Worm (Caenorhabditis elegans) whole organism, L2 larva: ENCODE measurements around the gene F40G12.9.

Source experiments
- C34F6.9 ChIP-seq: fragments of 150-350 bp; optimal IDR thresholded peaks from 2 replicates; lab custom pipeline; 2014; ENCODE audit warnings: missing biosample characterization, missing genetic modification characterization
- F13H6.1 ChIP-seq: sonication (generic microtip); optimal IDR thresholded peaks from 2 replicates; lab custom pipeline; 2016; ENCODE audit warnings: missing genetic modification characterization, missing compliant biosample characterization
- Y55F3AM.14 ChIP-seq: fragments of 200-800 bp; sonication (Bioruptor generic); optimal IDR thresholded peaks from 2 replicates; lab custom pipeline; 2018; ENCODE audit warnings: mild to moderate bottlenecking, missing genetic modification characterization, missing compliant biosample characterization
- ZK546.5 ChIP-seq: sonication (generic microtip); optimal IDR thresholded peaks from 2 replicates; lab custom pipeline; 2017; ENCODE audit warnings: missing biosample characterization, missing genetic modification characterization
- alr-1 ChIP-seq: fragments of 150-350 bp; optimal IDR thresholded peaks from 2 replicates; lab custom pipeline; 2014; ENCODE audit warnings: missing biosample characterization, missing genetic modification characterization
- aly-2 ChIP-seq: fragments of 150-350 bp; optimal IDR thresholded peaks from 2 replicates; lab custom pipeline; 2014; ENCODE audit warnings: missing biosample characterization, missing genetic modification characterization
- blmp-1 ChIP-seq: sonication (generic microtip); optimal IDR thresholded peaks from 2 replicates; lab custom pipeline; 2017; ENCODE audit warnings: missing genetic modification characterization, mild to moderate bottlenecking, missing compliant biosample characterization, antibody characterized with exemption, moderate library complexity; ENCODE audit not compliant: insufficient read depth
- ceh-16 ChIP-seq: fragments of 150-350 bp; optimal IDR thresholded peaks from 2 replicates; lab custom pipeline; 2014; ENCODE audit warnings: missing biosample characterization, missing genetic modification characterization
- ceh-82 ChIP-seq: fragments of 150-350 bp; optimal IDR thresholded peaks from 2 replicates; lab custom pipeline; 2014; ENCODE audit warnings: missing biosample characterization, missing genetic modification characterization
- crh-2 ChIP-seq: sonication (generic microtip); optimal IDR thresholded peaks from 2 replicates; lab custom pipeline; 2017; ENCODE audit warnings: missing biosample characterization, missing genetic modification characterization
- dmd-4 ChIP-seq: sonication (generic microtip); optimal IDR thresholded peaks from 2 replicates; lab custom pipeline; 2017; ENCODE audit warnings: missing biosample characterization, missing genetic modification characterization
- elt-1 ChIP-seq: fragments of 150-350 bp; optimal IDR thresholded peaks from 2 replicates; lab custom pipeline; 2014; ENCODE audit warnings: missing biosample characterization, missing genetic modification characterization
- elt-3 ChIP-seq: sonication (generic microtip); optimal IDR thresholded peaks from 2 replicates; lab custom pipeline; 2017; ENCODE audit warnings: missing biosample characterization, missing genetic modification characterization
- fos-1 ChIP-seq: fragments of 150-350 bp; optimal IDR thresholded peaks from 2 replicates; lab custom pipeline; 2014; ENCODE audit warnings: missing biosample characterization, missing genetic modification characterization
- lin-39 ChIP-seq: fragments of 150-350 bp; optimal IDR thresholded peaks from 2 replicates; lab custom pipeline; 2014; ENCODE audit warnings: missing biosample characterization, missing genetic modification reagents, missing genetic modification characterization
- lsy-2 ChIP-seq, 2 experiments: fragments of 150-350 bp in 1 of 2; sonication (generic microtip) in 1 of 2; optimal IDR thresholded peaks; 2 replicates each; lab custom pipeline; 2014 to 2017; ENCODE audit warnings: missing biosample characterization in 2 of 2, missing genetic modification characterization in 2 of 2
- mab-5 ChIP-seq: fragments of 150-350 bp; optimal IDR thresholded peaks from 2 replicates; lab custom pipeline; 2014; ENCODE audit warnings: missing biosample characterization, missing genetic modification characterization
- mdl-1 ChIP-seq, 2 experiments: fragments of 150-350 bp in 1 of 2; sonication (generic microtip) in 1 of 2; optimal IDR thresholded peaks; 2 replicates each; lab custom pipeline; 2017; ENCODE audit warnings: missing biosample characterization in 2 of 2, missing genetic modification characterization in 2 of 2
- nhr-10 ChIP-seq: sonication (generic microtip); optimal IDR thresholded peaks from 2 replicates; lab custom pipeline; 2017; ENCODE audit warnings: missing biosample characterization, missing genetic modification characterization
- nhr-11 ChIP-seq: fragments of 150-350 bp; optimal IDR thresholded peaks from 2 replicates; lab custom pipeline; 2014; ENCODE audit warnings: missing biosample characterization, missing genetic modification characterization
- nhr-21 ChIP-seq: fragments of 150-350 bp; optimal IDR thresholded peaks from 2 replicates; lab custom pipeline; 2014; ENCODE audit warnings: missing biosample characterization, missing genetic modification characterization
- nhr-237 ChIP-seq: fragments of 150-350 bp; optimal IDR thresholded peaks from 2 replicates; lab custom pipeline; 2014; ENCODE audit warnings: missing biosample characterization, missing genetic modification characterization
- nhr-25 ChIP-seq: fragments of 150-350 bp; sonication (generic microtip); optimal IDR thresholded peaks from 3 replicates; lab custom pipeline; 2014; ENCODE audit warnings: missing biosample characterization, missing genetic modification characterization
- nhr-77 ChIP-seq: fragments of 150-350 bp; optimal IDR thresholded peaks from 2 replicates; lab custom pipeline; 2014; ENCODE audit warnings: missing biosample characterization, missing genetic modification characterization
- sem-4 ChIP-seq: fragments of 150-350 bp; optimal IDR thresholded peaks from 2 replicates; lab custom pipeline; 2014; ENCODE audit warnings: missing biosample characterization, missing genetic modification reagents, missing genetic modification characterization
- skn-1 ChIP-seq: sonication (generic microtip); optimal IDR thresholded peaks from 2 replicates; lab custom pipeline; 2017; ENCODE audit warnings: missing biosample characterization, missing genetic modification characterization
- sma-3 ChIP-seq: sonication (generic microtip); optimal IDR thresholded peaks from 2 replicates; lab custom pipeline; 2016; ENCODE audit warnings: missing genetic modification reagents, missing genetic modification characterization, missing compliant biosample characterization
- sma-9 ChIP-seq, 2 experiments: fragments of 150-350 bp in 1 of 2; sonication (generic microtip) in 1 of 2; optimal IDR thresholded peaks; 2 replicates each; lab custom pipeline; 2014 to 2016; ENCODE audit warnings: missing genetic modification characterization in 2 of 2, mild to moderate bottlenecking in 1 of 2, missing biosample characterization in 1 of 2, missing compliant biosample characterization in 1 of 2, missing genetic modification reagents in 1 of 2, moderate library complexity in 1 of 2
- snpc-4 ChIP-seq: fragments of 150-350 bp; optimal IDR thresholded peaks from 2 replicates; lab custom pipeline; 2014; ENCODE audit warnings: missing biosample characterization, missing genetic modification characterization
- unc-39 ChIP-seq: fragments of 150-350 bp; optimal IDR thresholded peaks from 2 replicates; lab custom pipeline; 2014; ENCODE audit warnings: missing biosample characterization, missing genetic modification characterization
- unc-55 ChIP-seq: fragments of 150-350 bp; sonication (generic microtip); optimal IDR thresholded peaks from 3 replicates; lab custom pipeline; 2014; ENCODE audit warnings: missing biosample characterization, missing genetic modification reagents, missing genetic modification characterization
- ztf-1 ChIP-seq: fragments of 200-800 bp; sonication (Bioruptor generic); conservative IDR thresholded peaks from 2 replicates; pipeline ENCODE4 v1.3.6; 2022; ENCODE audit warnings: missing genetic modification characterization, missing compliant biosample characterization
- ztf-4 ChIP-seq: fragments of 150-350 bp; optimal IDR thresholded peaks from 2 replicates; lab custom pipeline; 2014; ENCODE audit warnings: missing biosample characterization, missing genetic modification characterization

F40G12.9 gene

DNA sequence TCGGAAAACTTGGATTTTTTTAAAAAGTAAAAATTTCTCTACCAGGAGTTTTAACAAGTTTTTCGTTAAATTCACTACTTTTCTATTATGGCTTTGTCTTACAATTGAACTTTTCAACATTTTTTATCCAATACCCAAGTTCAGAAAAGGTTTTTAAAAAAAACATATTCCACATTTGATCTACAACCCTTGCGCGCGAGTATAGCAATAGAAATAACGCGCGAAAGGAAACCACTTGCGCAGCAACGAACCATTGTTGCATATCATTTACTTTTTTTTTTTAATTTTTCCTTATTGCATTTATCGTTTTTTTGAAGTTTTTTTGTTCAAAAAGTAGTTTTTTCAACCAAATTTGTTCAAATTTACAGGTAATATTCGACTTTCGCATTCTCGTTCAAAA is 3.3 kb downstream of the F40G12.9 start, which contains the start of gene F40G12.11:
F40G12.11 (plus strand) TSS at position 369 of the 400 bp plus-strand sequence.
- TF ChIP-seq crh-2 (tag; lab: Kevin White, UChicago) (no peak), blmp-1 (tag; lab: Kevin White, UChicago) (no peak), ztf-4 (tag; lab: Kevin White, UChicago) (no peak)

DNA sequence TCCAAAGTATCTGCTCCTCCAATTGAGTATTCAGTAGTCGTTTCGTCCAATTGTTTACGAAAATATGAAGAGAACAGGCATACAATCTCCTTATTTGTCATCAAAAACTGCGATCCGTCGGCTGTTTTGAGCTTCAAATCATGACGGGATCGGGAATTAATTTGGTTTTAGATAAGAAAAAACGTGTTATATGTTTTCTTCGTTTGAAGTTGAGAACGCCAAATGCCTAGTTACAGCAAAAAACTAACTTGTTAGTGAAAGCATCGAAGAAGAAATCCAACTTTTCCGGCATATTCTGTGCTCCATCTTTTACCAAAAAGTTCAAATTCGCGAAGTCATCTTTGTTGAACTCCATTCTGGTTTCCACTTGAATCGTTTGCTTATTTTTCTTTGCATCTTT is 6.9 kb downstream of the F40G12.9 start, which contains the start of gene F14D7.1:
F14D7.1 (minus strand) TSS at position 101 of the 400 bp plus-strand sequence.
- TF ChIP-seq ztf-4 (tag; lab: Kevin White, UChicago) (no peak), fos-1 (no peak), snpc-4 (tag; lab: Kevin White, UChicago) (no peak), F13H6.1 (tag; lab: Kevin White, UChicago) (no peak), elt-3 (tag; lab: Kevin White, UChicago) (no peak), unc-39 (tag; lab: Kevin White, UChicago) (no peak), lsy-2 (tag; optimal IDR thresholded peaks at IDR 0.05; lab: Kevin White, UChicago) (no peak), sma-9 (GFP tag; optimal IDR thresholded peaks at IDR 0.05; lab: Kevin White, UChicago) (no peak), sma-9 (tag; optimal IDR thresholded peaks at IDR 0.05; lab: Kevin White, UChicago) (no peak), ztf-1 (GFP tag; lab: Robert Waterston, UW) (no peak), blmp-1 (tag; lab: Kevin White, UChicago) (no peak), elt-1 (tag; lab: Kevin White, UChicago) (no peak), aly-2 (tag; lab: Kevin White, UChicago) (no peak), ceh-82 (tag; lab: Kevin White, UChicago) (no peak), mab-5 (no peak), skn-1 (tag; lab: Kevin White, UChicago) (no peak), lin-39 (no peak), nhr-11 (tag; lab: Kevin White, UChicago) (no peak), dmd-4 (tag; lab: Kevin White, UChicago) (no peak), nhr-10 (no peak)

DNA sequence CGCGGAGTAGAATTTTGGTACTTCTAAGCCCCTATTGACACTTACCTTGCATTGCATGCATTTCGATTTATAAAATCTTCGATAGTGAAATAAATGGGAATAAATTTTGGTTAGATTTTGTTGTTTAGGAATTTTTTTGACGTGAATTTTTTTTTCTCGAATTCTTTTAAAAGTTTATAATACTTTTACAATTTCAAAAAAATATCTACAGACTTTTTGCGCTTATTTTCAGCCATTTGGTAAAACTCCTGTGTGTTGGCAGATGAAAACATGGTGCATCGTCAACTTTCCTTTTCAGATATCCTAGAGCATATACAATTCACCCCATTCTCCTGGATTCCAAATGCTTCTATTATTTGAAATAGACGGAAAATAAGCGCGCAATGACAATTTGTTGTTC is 8.2 kb downstream of the F40G12.9 start, which contains the start of gene F14D7.18:
F14D7.18 (minus strand) TSS at position 101 of the 400 bp plus-strand sequence.
- TF ChIP-seq nhr-77 (tag; lab: Kevin White, UChicago): no peak
- no peak for TF ChIP-seq ztf-1 (GFP tag; lab: Robert Waterston, UW)
- no peak for TF ChIP-seq nhr-11 (tag; lab: Kevin White, UChicago)
- no peak for TF ChIP-seq ZK546.5
- no peak for TF ChIP-seq elt-1 (tag; lab: Kevin White, UChicago)
- TF ChIP-seq C34F6.9: no peak
- TF ChIP-seq unc-55 (GFP tag; lab: Kevin White, UChicago): no peak
- TF ChIP-seq mdl-1 (tag; optimal IDR thresholded peaks at IDR 0.05; lab: Kevin White, UChicago): no peak
- no peak for TF ChIP-seq sma-3 (GFP tag; lab: Kevin White, UChicago)
- no peak for TF ChIP-seq ceh-16 (tag; lab: Kevin White, UChicago)
- no peak for TF ChIP-seq nhr-21 (tag; lab: Kevin White, UChicago)
- TF ChIP-seq alr-1 (tag; lab: Kevin White, UChicago): no peak
- no peak for TF ChIP-seq nhr-25 (tag; lab: Kevin White, UChicago)
- TF ChIP-seq sem-4: no peak
- TF ChIP-seq F13H6.1 (tag; lab: Kevin White, UChicago): no peak
- no peak for TF ChIP-seq ceh-82 (tag; lab: Kevin White, UChicago)
- TF ChIP-seq nhr-10: no peak
- no peak for TF ChIP-seq Y55F3AM.14 (GFP tag; lab: Kevin White, UChicago)
- no peak for TF ChIP-seq nhr-237
- TF ChIP-seq skn-1 (tag; lab: Kevin White, UChicago): no peak

DNA sequence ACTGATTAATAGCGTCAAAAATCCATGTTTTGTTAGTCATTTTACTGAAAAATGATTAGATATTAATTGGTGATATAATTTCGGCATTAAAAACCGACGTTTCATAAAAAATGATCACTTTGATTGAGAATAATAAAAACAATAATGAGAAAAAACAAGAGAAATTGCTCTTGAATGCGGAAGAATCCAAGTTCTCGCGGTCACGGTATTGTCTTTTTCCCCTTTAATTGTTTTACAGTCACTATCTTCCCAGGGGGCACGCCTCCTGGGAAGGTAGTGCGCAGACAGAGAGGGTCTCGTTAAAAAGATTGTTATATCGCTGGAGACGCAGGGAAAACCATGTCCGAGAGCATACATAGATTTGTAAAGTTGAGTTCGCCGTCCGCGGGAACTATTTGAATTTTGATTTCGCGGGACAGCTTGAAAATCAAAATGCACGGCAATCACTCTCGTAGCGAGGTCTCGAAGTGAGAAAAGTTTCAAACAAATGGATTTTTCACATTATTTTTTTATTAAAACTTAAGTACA is 11.3 kb downstream of the F40G12.9 start, which contains the start of gene F14D7.2:
F14D7.2 (minus strand) TSS at position 51 of the 528 bp plus-strand sequence.
- TF ChIP-seq elt-3 (tag; lab: Kevin White, UChicago) (no peak), alr-1 (tag; lab: Kevin White, UChicago) (no peak)

DNA sequence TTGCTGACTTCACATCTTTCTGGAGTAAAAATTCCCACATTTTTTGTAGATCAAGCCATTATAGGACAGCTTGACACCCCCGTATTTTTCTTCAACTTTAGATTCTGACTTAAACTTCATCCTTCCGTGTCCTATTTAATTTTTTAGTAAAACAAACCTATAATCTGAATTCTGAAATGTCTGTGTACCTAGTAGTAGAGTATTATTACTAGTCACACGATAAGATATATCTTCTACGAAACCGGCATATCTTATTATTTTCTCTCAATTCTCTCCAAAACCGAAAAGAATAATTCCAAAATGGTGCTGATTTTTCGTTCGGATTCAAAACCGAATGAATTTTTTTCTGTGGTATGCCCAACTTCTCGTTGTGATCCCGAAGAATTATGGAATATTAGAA is 11.9 kb downstream of the F40G12.9 start, which contains the start of gene F14D7.9:
F14D7.9 (plus strand) TSS at position 301 of the 400 bp plus-strand sequence.
- TF ChIP-seq snpc-4 (tag; lab: Kevin White, UChicago): no peak
- no peak for TF ChIP-seq dmd-4 (tag; lab: Kevin White, UChicago)
